Worm (Caenorhabditis elegans) whole organism, early embryonic: ENCODE results near the gene tlp-1.

Source experiments
- B0310.2 ChIP-seq: sonication (generic microtip); optimal IDR thresholded peaks from 2 replicates; lab custom pipeline; 2016; ENCODE audit warnings: mild to moderate bottlenecking, missing genetic modification characterization, missing compliant biosample characterization
- F13C5.2 ChIP-seq: sonication (generic microtip); optimal IDR thresholded peaks from 2 replicates; lab custom pipeline; 2017; ENCODE audit warnings: mild to moderate bottlenecking, missing genetic modification characterization, inconsistent platforms, missing compliant biosample characterization
- aly-1 ChIP-seq: sonication (generic microtip); optimal IDR thresholded peaks from 2 replicates; lab custom pipeline; 2016; ENCODE audit warnings: missing genetic modification characterization, missing compliant biosample characterization
- ama-1 ChIP-seq: fragments of 150-350 bp; optimal IDR thresholded peaks from 2 replicates; lab custom pipeline; 2014
- ceh-13 ChIP-seq: fragments of 200-800 bp; sonication (Bioruptor generic); optimal IDR thresholded peaks from 2 replicates; lab custom pipeline; 2018; ENCODE audit warnings: mild to moderate bottlenecking, missing genetic modification characterization, missing compliant biosample characterization
- ceh-36 ChIP-seq: sonication (generic microtip); optimal IDR thresholded peaks from 2 replicates; lab custom pipeline; 2016; ENCODE audit warnings: missing genetic modification characterization, inconsistent platforms, missing compliant biosample characterization
- ets-7 ChIP-seq: sonication (generic microtip); optimal IDR thresholded peaks from 2 replicates; lab custom pipeline; 2016; ENCODE audit warnings: missing genotype, missing genetic modification characterization, missing compliant biosample characterization
- flt-1 ChIP-seq: fragments of 200-800 bp; sonication (Bioruptor generic); IDR thresholded peaks from 2 replicates; pipeline ENCODE4 v1.3.6; 2022; ENCODE audit warnings: missing genetic modification characterization, missing compliant biosample characterization
- hmbx-1 ChIP-seq: sonication (generic microtip); optimal IDR thresholded peaks from 2 replicates; lab custom pipeline; 2016; ENCODE audit warnings: mild to moderate bottlenecking, missing genetic modification characterization, missing compliant biosample characterization
- hmg-4 ChIP-seq: fragments of 200-800 bp; sonication (Bioruptor generic); optimal IDR thresholded peaks from 2 replicates; lab custom pipeline; 2018; ENCODE audit warnings: mild to moderate bottlenecking, missing genetic modification characterization, missing compliant biosample characterization
- hnd-1 ChIP-seq: sonication (generic microtip); optimal IDR thresholded peaks from 2 replicates; lab custom pipeline; 2016; ENCODE audit warnings: missing genetic modification characterization, missing compliant biosample characterization
- pes-1 ChIP-seq: fragments of 200-800 bp; sonication (Bioruptor generic); IDR thresholded peaks from 2 replicates; pipeline ENCODE4 v1.3.6; 2022; ENCODE audit warnings: missing genetic modification reagents, missing genetic modification characterization, missing compliant biosample characterization
- scrt-1 ChIP-seq: fragments of 200-800 bp; sonication (Bioruptor generic); IDR thresholded peaks from 2 replicates; pipeline ENCODE4 v1.3.6; 2022; ENCODE audit warnings: missing genetic modification characterization, missing compliant biosample characterization
- sea-1 ChIP-seq: fragments of 200-800 bp; sonication (Bioruptor generic); conservative IDR thresholded peaks from 2 replicates; pipeline ENCODE4 v1.3.6; 2022; ENCODE audit warnings: missing genetic modification characterization, missing compliant biosample characterization
- tbx-11 ChIP-seq: fragments of 200-800 bp; sonication (Bioruptor generic); IDR thresholded peaks from 2 replicates; pipeline ENCODE4 v1.3.6; 2022; ENCODE audit warnings: missing genetic modification characterization, missing compliant biosample characterization
- tbx-37 ChIP-seq: fragments of 200-800 bp; sonication (Bioruptor generic); conservative IDR thresholded peaks from 2 replicates; pipeline ENCODE4 v1.3.6; 2022; ENCODE audit warnings: missing genetic modification reagents, missing genetic modification characterization, missing compliant biosample characterization
- tra-4 ChIP-seq: sonication (generic microtip); optimal IDR thresholded peaks from 2 replicates; lab custom pipeline; 2017; ENCODE audit warnings: missing genetic modification characterization, missing compliant biosample characterization

Gene tlp-1

DNA sequence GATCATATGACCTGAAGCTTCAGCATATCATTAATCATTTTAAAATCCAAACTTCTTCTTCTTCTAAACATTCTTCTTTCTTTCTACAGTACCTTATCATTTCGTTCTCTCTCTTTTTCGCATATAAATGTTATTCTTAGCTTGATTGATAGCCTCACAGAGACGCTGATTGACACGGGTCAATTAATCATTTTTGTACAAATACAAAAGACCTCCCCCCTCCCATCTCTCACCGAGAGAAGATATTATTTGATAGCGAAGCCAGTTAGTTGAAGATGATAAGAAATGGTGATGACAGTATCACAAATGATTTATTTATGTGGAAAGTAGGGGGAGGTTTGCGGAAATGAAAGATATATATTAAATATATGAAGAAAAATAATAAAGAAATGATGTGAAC, 21.1 kb downstream of the tlp-1 start:
- TF ChIP-seq tbx-11 (GFP tag; lab: Robert Waterston, UW) (no peak), sea-1 (GFP tag; lab: Robert Waterston, UW) (no peak), tbx-37 (GFP tag; lab: Robert Waterston, UW) (no peak), pes-1 (no peak), hnd-1 (tag; lab: Kevin White, UChicago) (no peak), flt-1 (GFP tag; lab: Robert Waterston, UW) (no peak), scrt-1 (GFP tag; lab: Robert Waterston, UW) (no peak), tra-4 (tag; lab: Kevin White, UChicago) (no peak), ceh-13 (GFP tag; lab: Kevin White, UChicago) (no peak), B0310.2 (tag; lab: Kevin White, UChicago) (no peak), ceh-36 (tag; lab: Kevin White, UChicago) (no peak), hmbx-1 (tag; lab: Kevin White, UChicago) (no peak), hmg-4 (GFP tag; lab: Kevin White, UChicago) (no peak), aly-1 (no peak), ets-7 (no peak), F13C5.2 (tag; lab: Kevin White, UChicago) (no peak), ama-1 (lab: Kevin White, UChicago) (no peak)

DNA sequence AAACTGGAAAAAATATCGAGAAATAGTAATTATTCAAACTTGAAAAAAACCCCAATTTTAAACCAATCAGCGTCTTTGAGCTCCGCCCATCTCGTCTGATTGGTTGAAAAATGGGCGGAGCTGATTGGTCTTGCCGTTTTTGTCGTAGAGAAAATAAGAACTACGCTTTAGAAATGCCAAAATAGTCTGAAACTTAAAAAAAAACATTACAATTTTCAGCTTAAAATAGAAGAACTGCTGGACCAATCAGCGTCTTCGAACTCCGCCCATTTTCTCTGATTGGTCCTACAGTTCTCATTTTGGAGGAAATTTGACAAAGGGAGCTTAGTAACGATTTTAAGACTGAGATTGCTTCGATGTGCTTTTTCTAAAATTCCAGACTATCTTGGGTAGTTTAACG, 24.4 kb downstream of the tlp-1 start:
- TF ChIP-seq ceh-36 (tag; lab: Kevin White, UChicago): no peak
- no peak for TF ChIP-seq hnd-1 (tag; lab: Kevin White, UChicago)
- TF ChIP-seq tbx-37 (GFP tag; lab: Robert Waterston, UW): no peak
- no peak for TF ChIP-seq B0310.2 (tag; lab: Kevin White, UChicago)
- no peak for TF ChIP-seq pes-1
- no peak for TF ChIP-seq tbx-11 (GFP tag; lab: Robert Waterston, UW)
- TF ChIP-seq ama-1 (lab: Kevin White, UChicago): no peak
- no peak for TF ChIP-seq hmg-4 (GFP tag; lab: Kevin White, UChicago)
- no peak for TF ChIP-seq hmbx-1 (tag; lab: Kevin White, UChicago)
- no peak for TF ChIP-seq tra-4 (tag; lab: Kevin White, UChicago)
- no peak for TF ChIP-seq flt-1 (GFP tag; lab: Robert Waterston, UW)
- no peak for TF ChIP-seq aly-1
- TF ChIP-seq ceh-13 (GFP tag; lab: Kevin White, UChicago): no peak
- TF ChIP-seq sea-1 (GFP tag; lab: Robert Waterston, UW): no peak
- TF ChIP-seq F13C5.2 (tag; lab: Kevin White, UChicago): no peak
- no peak for TF ChIP-seq ets-7
- no peak for TF ChIP-seq scrt-1 (GFP tag; lab: Robert Waterston, UW)

DNA sequence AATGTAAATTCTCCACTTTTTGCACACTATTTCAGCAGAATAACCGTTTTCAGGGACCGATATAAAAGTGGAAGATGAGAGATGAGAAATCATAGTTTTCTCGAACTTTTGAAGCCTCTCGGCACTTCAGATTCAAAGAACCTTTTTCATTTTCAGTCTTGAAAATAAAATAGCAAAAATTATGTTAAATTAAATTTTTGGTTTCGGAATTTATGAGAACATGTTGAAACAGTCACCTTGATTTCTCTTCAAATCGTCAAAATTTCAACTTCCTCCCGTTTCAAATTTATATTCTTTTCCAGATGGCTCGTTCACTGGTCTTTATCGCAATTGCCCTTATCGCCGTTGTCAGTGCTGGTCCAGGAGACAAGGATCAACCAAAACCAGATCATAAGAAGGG, 25.2 kb downstream of the tlp-1 start, which contains the start of gene srlf-26:
TSS of gene srlf-26 (plus strand) at position 301 of the 400 bp plus-strand sequence.
- no peak for TF ChIP-seq ama-1 (lab: Kevin White, UChicago)
- no peak for TF ChIP-seq ceh-36 (tag; lab: Kevin White, UChicago)
- TF ChIP-seq tbx-37 (GFP tag; lab: Robert Waterston, UW): no peak
- TF ChIP-seq B0310.2 (tag; lab: Kevin White, UChicago): no peak

DNA sequence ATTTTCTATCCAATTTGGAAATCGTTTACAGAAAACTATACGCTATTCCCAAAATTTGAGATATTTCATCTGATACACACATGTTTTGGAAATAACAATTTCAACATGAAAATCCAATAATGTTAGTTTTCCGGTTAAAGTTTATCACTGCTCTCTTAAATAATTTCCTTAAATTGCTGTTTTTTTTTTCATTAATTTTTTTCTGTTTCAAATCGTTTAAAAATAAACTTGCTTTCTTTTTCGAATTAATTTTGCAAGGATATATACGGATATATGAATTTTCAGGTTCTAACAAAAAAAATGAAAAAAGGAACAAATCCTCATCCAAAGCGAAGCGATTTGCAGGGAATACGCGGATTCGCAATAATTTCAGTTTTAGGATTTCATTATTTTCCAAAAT, 30.4 kb downstream of the tlp-1 start, which contains the start of gene oac-48:
TSS of gene oac-48 (plus strand) at position 301 of the 400 bp plus-strand sequence.
- TF ChIP-seq pes-1 (no peak), B0310.2 (tag; lab: Kevin White, UChicago) (no peak), tbx-11 (GFP tag; lab: Robert Waterston, UW) (no peak), aly-1 (no peak)

DNA sequence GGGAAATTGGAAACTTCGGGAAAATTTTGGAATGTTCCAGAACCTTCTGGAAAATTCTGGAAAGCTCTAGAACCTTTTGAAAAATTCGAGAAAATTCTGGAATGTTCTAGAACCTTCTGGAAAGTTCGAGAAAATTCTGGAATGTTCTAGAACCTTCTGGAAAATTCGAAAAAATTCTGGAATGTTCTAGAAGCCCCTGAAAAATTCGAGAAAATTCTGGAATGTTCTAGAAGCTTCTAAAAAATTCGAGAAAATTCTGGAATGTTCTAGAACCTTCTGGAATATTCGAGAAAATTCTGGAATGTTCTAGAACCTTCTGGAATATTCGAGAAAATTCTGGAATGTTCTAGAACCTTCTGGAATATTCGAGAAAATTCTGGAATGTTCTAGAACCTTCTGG, 35.9 kb downstream of the tlp-1 start:
- TF ChIP-seq pes-1: peak; percentile 55; the same call in 1 of the 2 replicates

DNA sequence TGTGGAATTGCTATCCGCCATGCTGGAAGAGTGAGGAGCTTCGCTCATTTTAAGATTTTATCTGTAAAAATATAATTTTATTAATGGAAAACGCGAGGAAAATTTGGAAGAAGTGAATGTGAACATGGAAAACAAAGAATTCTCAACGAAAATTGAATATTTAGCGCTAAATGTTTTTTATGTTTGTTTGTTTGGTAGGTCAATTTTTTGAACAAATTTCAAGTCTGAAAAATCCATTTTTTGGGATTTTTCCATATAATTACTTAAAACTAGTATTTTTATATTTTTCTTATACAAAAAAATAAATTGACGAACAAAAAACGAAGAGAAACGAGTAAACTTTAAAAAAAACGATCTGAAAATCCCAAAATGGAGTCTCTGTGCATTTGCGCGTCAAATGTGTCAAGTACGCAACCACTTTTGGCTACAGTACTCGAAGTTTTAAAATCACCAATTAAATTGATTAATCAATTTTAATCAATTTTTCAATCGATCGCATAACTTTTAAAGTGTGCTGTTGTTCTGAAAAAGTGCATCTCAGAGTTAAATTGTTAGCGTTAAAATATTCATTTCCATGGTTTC, 36.9 kb downstream of the tlp-1 start, which contains the start of gene fbxa-215:
TSS of gene fbxa-215 (minus strand) at position 61 of the 582 bp plus-strand sequence.
- no peak for TF ChIP-seq sea-1 (GFP tag; lab: Robert Waterston, UW)
- no peak for TF ChIP-seq tbx-11 (GFP tag; lab: Robert Waterston, UW)
- TF ChIP-seq ets-7: no peak
- no peak for TF ChIP-seq hnd-1 (tag; lab: Kevin White, UChicago)
- no peak for TF ChIP-seq tbx-37 (GFP tag; lab: Robert Waterston, UW)
- TF ChIP-seq scrt-1 (GFP tag; lab: Robert Waterston, UW): no peak
- TF ChIP-seq ceh-13 (GFP tag; lab: Kevin White, UChicago): no peak
- TF ChIP-seq hmg-4 (GFP tag; lab: Kevin White, UChicago): no peak
- no peak for TF ChIP-seq B0310.2 (tag; lab: Kevin White, UChicago)
- TF ChIP-seq flt-1 (GFP tag; lab: Robert Waterston, UW): no peak
- TF ChIP-seq ama-1 (lab: Kevin White, UChicago): no peak
- TF ChIP-seq pes-1: no peak

DNA sequence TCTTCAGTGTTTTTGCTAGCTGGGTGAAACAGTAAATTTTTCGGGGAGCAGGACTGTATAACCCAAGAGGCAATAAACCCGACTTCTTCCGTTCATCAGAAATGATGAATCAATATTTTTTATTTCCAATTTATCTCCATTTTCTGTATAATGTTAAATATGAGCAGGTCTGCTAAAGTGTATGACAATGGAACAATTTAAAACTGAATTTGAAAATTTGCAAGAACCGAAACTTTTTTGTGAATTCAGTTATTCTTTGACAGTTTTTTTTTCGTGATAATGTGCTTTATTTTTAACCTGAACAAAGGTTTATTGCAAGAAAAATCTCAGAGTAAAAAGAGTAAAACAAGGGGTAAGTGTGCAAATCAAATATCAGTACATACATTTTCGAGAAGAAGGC, 38.8 kb downstream of the tlp-1 start:
- no peak for TF ChIP-seq hmbx-1 (tag; lab: Kevin White, UChicago)
- TF ChIP-seq aly-1: no peak
- no peak for TF ChIP-seq F13C5.2 (tag; lab: Kevin White, UChicago)
- no peak for TF ChIP-seq tbx-11 (GFP tag; lab: Robert Waterston, UW)

DNA sequence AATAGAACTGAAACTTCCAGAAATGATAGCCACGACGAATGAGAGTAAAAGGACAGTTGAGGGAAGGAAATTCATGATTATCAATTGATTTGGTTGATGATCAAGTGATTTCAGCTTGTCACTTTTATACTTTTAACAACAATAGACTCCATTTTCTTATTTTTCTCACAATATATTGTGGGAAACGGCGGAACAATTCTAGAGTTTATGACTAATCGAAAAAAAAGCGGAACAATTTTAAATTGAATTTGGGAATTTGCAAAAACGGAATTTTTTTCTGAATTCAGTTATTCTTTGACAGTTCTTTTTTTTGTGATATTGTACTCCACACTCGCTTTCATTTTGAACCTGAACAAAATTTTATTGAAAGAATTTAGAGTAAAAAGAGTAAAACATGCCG, 39.8 kb downstream of the tlp-1 start, which contains the start of gene Y45F10C.4:
TSS of gene Y45F10C.4 (minus strand) at position 101 of the 400 bp plus-strand sequence.
- no peak for TF ChIP-seq hnd-1 (tag; lab: Kevin White, UChicago)
- TF ChIP-seq scrt-1 (GFP tag; lab: Robert Waterston, UW): no peak
- no peak for TF ChIP-seq ceh-13 (GFP tag; lab: Kevin White, UChicago)
- no peak for TF ChIP-seq tbx-37 (GFP tag; lab: Robert Waterston, UW)
- no peak for TF ChIP-seq tbx-11 (GFP tag; lab: Robert Waterston, UW)
- TF ChIP-seq ama-1 (lab: Kevin White, UChicago): no peak
- no peak for TF ChIP-seq flt-1 (GFP tag; lab: Robert Waterston, UW)
- TF ChIP-seq hmbx-1 (tag; lab: Kevin White, UChicago): no peak
- no peak for TF ChIP-seq tra-4 (tag; lab: Kevin White, UChicago)
- TF ChIP-seq sea-1 (GFP tag; lab: Robert Waterston, UW): no peak
